Worm (Caenorhabditis elegans) whole organism, L3 larva: Measurements from ENCODE around the gene elt-7.

Experiments
- R02D3.7 ChIP-seq: fragments of 150-350 bp; optimal IDR thresholded peaks from 2 replicates; lab custom pipeline; 2014; ENCODE audit warnings: missing biosample characterization, missing genetic modification characterization
- aly-2 ChIP-seq: fragments of 150-350 bp; optimal IDR thresholded peaks from 2 replicates; lab custom pipeline; 2014; ENCODE audit warnings: missing biosample characterization, missing genetic modification characterization
- ceh-28 ChIP-seq: fragments of 150-350 bp; optimal IDR thresholded peaks from 2 replicates; lab custom pipeline; 2014; ENCODE audit warnings: missing biosample characterization, missing genetic modification reagents, missing genetic modification characterization
- ceh-82 ChIP-seq: fragments of 150-350 bp; optimal IDR thresholded peaks from 2 replicates; lab custom pipeline; 2014; ENCODE audit warnings: missing biosample characterization, missing genetic modification characterization
- nhr-12 ChIP-seq: fragments of 150-350 bp; optimal IDR thresholded peaks from 2 replicates; lab custom pipeline; 2014; ENCODE audit warnings: missing biosample characterization, missing genetic modification characterization
- nhr-237 ChIP-seq: fragments of 150-350 bp; optimal IDR thresholded peaks from 2 replicates; lab custom pipeline; 2014; ENCODE audit warnings: missing biosample characterization, missing genetic modification characterization
- nhr-25 ChIP-seq: sonication (generic microtip); optimal IDR thresholded peaks from 2 replicates; lab custom pipeline; 2017; ENCODE audit warnings: missing biosample characterization, missing genetic modification characterization
- nhr-67 ChIP-seq: fragments of 150-350 bp; optimal IDR thresholded peaks from 2 replicates; lab custom pipeline; 2014; ENCODE audit warnings: missing biosample characterization, missing genetic modification characterization
- ztf-11 ChIP-seq: fragments of 150-350 bp; optimal IDR thresholded peaks from 2 replicates; lab custom pipeline; 2014; ENCODE audit warnings: missing biosample characterization, missing genetic modification characterization

- TF ChIP-seq ceh-28 (tag; lab: Kevin White, UChicago) (no peak), ceh-82 (tag; lab: Kevin White, UChicago) (no peak), nhr-67 (tag; lab: Kevin White, UChicago) (no peak), nhr-237 (no peak), nhr-12 (tag; lab: Kevin White, UChicago) (no peak), nhr-25 (tag; lab: Kevin White, UChicago) (no peak), ztf-11 (tag; lab: Kevin White, UChicago) (no peak), aly-2 (tag; lab: Kevin White, UChicago) (no peak), R02D3.7 (tag; lab: Kevin White, UChicago) (no peak)
These were observed 40.4 kb upstream of the elt-7 start, which contains the start of gene tig-2 for ce11 chrV:4730075-4730474.
